Fruit fly (Drosophila melanogaster) whole organism, embryonic: ENCODE measurements around the gene hmw.

Experiments
- Atf3 ChIP-seq: fragments of 200-800 bp; sonication (Bioruptor generic); optimal IDR thresholded peaks from 3 replicates; lab custom pipeline; 2016; ENCODE audit warnings: missing biosample characterization, missing genetic modification characterization
- Awh ChIP-seq: fragments of 200-800 bp; sonication (Bioruptor generic); IDR thresholded peaks from 2 replicates; pipeline ENCODE4, ENCODE4 v1.3.6; 2022; ENCODE audit warnings: missing biosample characterization, missing genetic modification characterization
- BEAF-32 ChIP-seq: fragments of 200-800 bp; sonication (Bioruptor generic); optimal IDR thresholded peaks from 3 replicates; lab custom pipeline; 2017; ENCODE audit warnings: missing biosample characterization, missing genetic modification characterization, mild to moderate bottlenecking, moderate library complexity, missing genetic modification reagents
- CG1024 ChIP-seq: fragments of 200-800 bp; sonication (Bioruptor generic); IDR thresholded peaks from 2 replicates; pipeline ENCODE4 v1.3.6; 2022; ENCODE audit warnings: missing biosample characterization, missing genetic modification characterization
- CG10267 ChIP-seq: fragments of 200-800 bp; sonication (Bioruptor generic); optimal IDR thresholded peaks from 2 replicates; lab custom pipeline; 2018; ENCODE audit warnings: missing biosample characterization, mild to moderate bottlenecking, missing genetic modification characterization, moderate library complexity
- CG10321 ChIP-seq: fragments of 200-800 bp; sonication (Bioruptor generic); IDR thresholded peaks from 2 replicates; pipeline ENCODE4 v1.3.6; 2022; ENCODE audit warnings: missing biosample characterization, missing genetic modification characterization
- CG11093 ChIP-seq: fragments of 200-800 bp; sonication (Bioruptor generic); IDR thresholded peaks from 3 replicates; pipeline ENCODE4 v1.3.6; 2022; ENCODE audit warnings: missing biosample characterization, missing genetic modification characterization
- CG11456 ChIP-seq: fragments of 200-800 bp; sonication (Bioruptor generic); IDR thresholded peaks from 3 replicates; pipeline ENCODE4 v1.3.6; 2022; ENCODE audit warnings: missing biosample characterization, missing genetic modification characterization
- CG34224 ChIP-seq: fragments of 200-800 bp; sonication (Bioruptor generic); IDR thresholded peaks from 3 replicates; pipeline ENCODE4 v1.3.6; 2022; ENCODE audit warnings: missing biosample characterization, missing genetic modification characterization; ENCODE audit not compliant: partially characterized antibody
- CG34376 ChIP-seq: fragments of 200-800 bp; sonication (Bioruptor generic); optimal IDR thresholded peaks from 2 replicates; lab custom pipeline; 2018; ENCODE audit warnings: missing biosample characterization, mild to moderate bottlenecking, missing genetic modification characterization
- CG34422 ChIP-seq: fragments of 200-800 bp; sonication (Bioruptor generic); IDR thresholded peaks from 3 replicates; pipeline ENCODE4 v1.3.6; 2022; ENCODE audit warnings: missing biosample characterization, missing genetic modification characterization
- CG4617 ChIP-seq: fragments of 200-800 bp; sonication (Bioruptor generic); optimal IDR thresholded peaks from 3 replicates; lab custom pipeline; 2016; ENCODE audit warnings: missing biosample characterization, missing genetic modification characterization, borderline replicate concordance
- CG5953 ChIP-seq: fragments of 200-800 bp; sonication (Bioruptor generic); IDR thresholded peaks from 2 replicates; pipeline ENCODE4 v1.3.6; 2022; ENCODE audit warnings: missing biosample characterization, missing genetic modification characterization
- CG6654 ChIP-seq: fragments of 200-800 bp; sonication (Bioruptor generic); optimal IDR thresholded peaks from 2 replicates; lab custom pipeline; 2017; ENCODE audit warnings: missing biosample characterization, mild to moderate bottlenecking, missing genetic modification characterization
- CG7372 ChIP-seq: fragments of 200-800 bp; sonication (Bioruptor generic); IDR thresholded peaks from 2 replicates; pipeline ENCODE4 v1.3.6; 2022; ENCODE audit warnings: missing biosample characterization, missing genetic modification characterization
- CG7987 ChIP-seq: fragments of 200-800 bp; sonication (Bioruptor generic); optimal IDR thresholded peaks from 2 replicates; lab custom pipeline; 2018; ENCODE audit warnings: missing biosample characterization, mild to moderate bottlenecking, missing genetic modification characterization, moderate library complexity
- CG8359 ChIP-seq: fragments of 200-800 bp; sonication (Bioruptor generic); optimal IDR thresholded peaks from 2 replicates; lab custom pipeline; 2017; ENCODE audit warnings: missing biosample characterization, mild to moderate bottlenecking, missing genetic modification characterization, borderline replicate concordance
- CG9609 ChIP-seq: fragments of 200-800 bp; sonication (Bioruptor generic); optimal IDR thresholded peaks from 3 replicates; lab custom pipeline; 2016; ENCODE audit warnings: missing biosample characterization, missing genetic modification characterization
- CG9817 ChIP-seq: fragments of 200-800 bp; sonication (Bioruptor generic); optimal IDR thresholded peaks from 2 replicates; lab custom pipeline; 2018; ENCODE audit warnings: missing biosample characterization, mild to moderate bottlenecking, missing genetic modification characterization, moderate library complexity
- CTCF ChIP-seq: fragments of 200-800 bp; sonication (Bioruptor generic); optimal IDR thresholded peaks from 2 replicates; lab custom pipeline; 2017; ENCODE audit warnings: missing biosample characterization, mild to moderate bottlenecking, missing genetic modification characterization, moderate library complexity
- Dp ChIP-seq: fragments of 200-800 bp; sonication (Bioruptor generic); optimal IDR thresholded peaks from 2 replicates; lab custom pipeline; 2018; ENCODE audit warnings: missing biosample characterization, mild to moderate bottlenecking, missing genetic modification characterization, moderate library complexity
- Dref ChIP-seq: fragments of 200-800 bp; sonication (Bioruptor generic); IDR thresholded peaks from 2 replicates; pipeline ENCODE4 v1.3.6; 2022; ENCODE audit warnings: missing biosample characterization, missing genetic modification characterization
- Drgx ChIP-seq: fragments of 200-800 bp; sonication (Bioruptor generic); IDR thresholded peaks from 2 replicates; pipeline ENCODE4 v1.3.6; 2022; ENCODE audit warnings: missing biosample characterization, missing genetic modification characterization
- Gug ChIP-seq: fragments of 200-800 bp; sonication (Bioruptor generic); IDR thresholded peaks from 4 replicates; pipeline ENCODE4 v1.3.6; 2022; ENCODE audit warnings: missing biosample characterization, missing genetic modification characterization
- Hmx ChIP-seq: fragments of 200-800 bp; sonication (Bioruptor generic); optimal IDR thresholded peaks from 2 replicates; lab custom pipeline; 2016; ENCODE audit warnings: missing biosample characterization, missing genetic modification characterization
- Med ChIP-seq: fragments of 200-800 bp; sonication (Bioruptor generic); peaks from one replicate; lab custom pipeline; 2016; ENCODE audit warnings: missing biosample characterization, missing genetic modification characterization, mild to moderate bottlenecking, inconsistent platforms, moderate library complexity
- Mrtf ChIP-seq: fragments of 200-800 bp; sonication (Bioruptor generic); IDR thresholded peaks from 3 replicates; pipeline ENCODE4 v1.3.6; 2022; ENCODE audit warnings: missing biosample characterization, missing genetic modification characterization
- Opbp ChIP-seq: fragments of 200-800 bp; sonication (Bioruptor generic); IDR thresholded peaks from 3 replicates; pipeline ENCODE4 v1.3.6; 2022; ENCODE audit warnings: missing biosample characterization, missing genetic modification characterization; ENCODE audit not compliant: partially characterized antibody
- Pdp1 ChIP-seq, 2 experiments: fragments of 200-800 bp; sonication (Bioruptor generic); optimal IDR thresholded peaks; 3 replicates each; lab custom pipeline; 2016; ENCODE audit warnings: missing biosample characterization in 2 of 2, missing genetic modification characterization in 2 of 2, mild to moderate bottlenecking in 1 of 2, moderate library complexity in 1 of 2
- Scr ChIP-seq: fragments of 200-800 bp; sonication (Bioruptor generic); IDR thresholded peaks from 2 replicates; pipeline ENCODE4 v1.3.6; 2022; ENCODE audit warnings: missing biosample characterization, missing genetic modification characterization; ENCODE audit not compliant: partially characterized antibody
- Sox100B ChIP-seq: fragments of 200-800 bp; sonication (Bioruptor generic); optimal IDR thresholded peaks from 3 replicates; lab custom pipeline; 2018; ENCODE audit warnings: missing biosample characterization, mild to moderate bottlenecking, missing genetic modification characterization
- Spps ChIP-seq: fragments of 200-800 bp; sonication (Bioruptor generic); optimal IDR thresholded peaks from 2 replicates; lab custom pipeline; 2018; ENCODE audit warnings: missing biosample characterization, mild to moderate bottlenecking, missing genetic modification characterization
- bbx ChIP-seq: fragments of 200-800 bp; sonication (Bioruptor generic); IDR thresholded peaks from 2 replicates; pipeline ENCODE4 v1.3.6; 2022; ENCODE audit warnings: missing biosample characterization, missing genetic modification characterization; ENCODE audit not compliant: partially characterized antibody
- bcd ChIP-seq: fragments of 200-800 bp; sonication (Bioruptor generic); optimal IDR thresholded peaks from 2 replicates; lab custom pipeline; 2017; ENCODE audit warnings: missing biosample characterization, mild to moderate bottlenecking, missing genetic modification characterization
- btn ChIP-seq: fragments of 200-800 bp; sonication (Bioruptor generic); optimal IDR thresholded peaks from 2 replicates; lab custom pipeline; 2016; ENCODE audit warnings: missing biosample characterization, missing genetic modification characterization
- chn ChIP-seq: fragments of 200-800 bp; sonication (Bioruptor generic); optimal IDR thresholded peaks from 2 replicates; lab custom pipeline; 2016; ENCODE audit warnings: missing biosample characterization, missing genetic modification characterization
- croc ChIP-seq: fragments of 200-800 bp; sonication (Bioruptor generic); conservative IDR thresholded peaks from 3 replicates; pipeline ENCODE4 v1.3.6; 2022; ENCODE audit warnings: missing biosample characterization, missing genetic modification characterization
- dimm ChIP-seq: fragments of 200-800 bp; sonication (Bioruptor generic); IDR thresholded peaks from 2 replicates; pipeline ENCODE4 v1.3.6; 2022; ENCODE audit warnings: missing biosample characterization, missing genetic modification characterization
- kay ChIP-seq: fragments of 200-800 bp; sonication (Bioruptor generic); optimal IDR thresholded peaks from 2 replicates; lab custom pipeline; 2016; ENCODE audit warnings: missing biosample characterization, missing genetic modification characterization
- lmd ChIP-seq: fragments of 200-800 bp; sonication (Bioruptor generic); IDR thresholded peaks from 2 replicates; pipeline ENCODE4 v1.3.6; 2022; ENCODE audit warnings: missing biosample characterization, missing genetic modification characterization
- oc ChIP-seq: fragments of 200-800 bp; sonication (Bioruptor generic); optimal IDR thresholded peaks from 2 replicates; lab custom pipeline; 2018; ENCODE audit warnings: missing biosample characterization, mild to moderate bottlenecking, missing genetic modification characterization, moderate library complexity
- p53 ChIP-seq: fragments of 200-800 bp; sonication (Bioruptor generic); optimal IDR thresholded peaks from 2 replicates; lab custom pipeline; 2016; ENCODE audit warnings: missing biosample characterization, missing genetic modification characterization
- prd ChIP-seq, 3 experiments: fragments of >200 bp in 2 of 3; fragments of 200-800 bp in 1 of 3; sonication (Bioruptor generic) in 1 of 3; optimal IDR thresholded peaks in 2 of 3; IDR thresholded peaks in 1 of 3; 2 replicates in 2 of 3; 3 replicates in 1 of 3; pipeline versions ENCODE4 v1.3.6 to Lab custom; 2017 to 2022; ENCODE audit warnings: missing biosample characterization in 1 of 3, missing genetic modification characterization in 1 of 3
- sna ChIP-seq: fragments of 200-800 bp; sonication (Bioruptor generic); IDR thresholded peaks from 2 replicates; pipeline ENCODE4 v1.3.6; 2022; ENCODE audit warnings: missing biosample characterization, missing genetic modification characterization; ENCODE audit not compliant: partially characterized antibody
- ssp ChIP-seq: fragments of 200-800 bp; sonication (Bioruptor generic); IDR thresholded peaks from 2 replicates; pipeline ENCODE4 v1.3.6; 2022; ENCODE audit warnings: missing biosample characterization, missing genetic modification characterization
- tgo ChIP-seq: fragments of 200-800 bp; sonication (Bioruptor generic); IDR thresholded peaks from 3 replicates; pipeline ENCODE4 v1.3.6; 2022; ENCODE audit warnings: missing biosample characterization, missing genetic modification characterization
- wdn ChIP-seq: fragments of 200-800 bp; sonication (Bioruptor generic); IDR thresholded peaks from 2 replicates; pipeline ENCODE4 v1.3.6; 2022; ENCODE audit warnings: missing biosample characterization, missing genetic modification characterization
- yki ChIP-seq: fragments of >200 bp; optimal IDR thresholded peaks from 3 replicates; lab custom pipeline; 2018

The hmw gene

DNA sequence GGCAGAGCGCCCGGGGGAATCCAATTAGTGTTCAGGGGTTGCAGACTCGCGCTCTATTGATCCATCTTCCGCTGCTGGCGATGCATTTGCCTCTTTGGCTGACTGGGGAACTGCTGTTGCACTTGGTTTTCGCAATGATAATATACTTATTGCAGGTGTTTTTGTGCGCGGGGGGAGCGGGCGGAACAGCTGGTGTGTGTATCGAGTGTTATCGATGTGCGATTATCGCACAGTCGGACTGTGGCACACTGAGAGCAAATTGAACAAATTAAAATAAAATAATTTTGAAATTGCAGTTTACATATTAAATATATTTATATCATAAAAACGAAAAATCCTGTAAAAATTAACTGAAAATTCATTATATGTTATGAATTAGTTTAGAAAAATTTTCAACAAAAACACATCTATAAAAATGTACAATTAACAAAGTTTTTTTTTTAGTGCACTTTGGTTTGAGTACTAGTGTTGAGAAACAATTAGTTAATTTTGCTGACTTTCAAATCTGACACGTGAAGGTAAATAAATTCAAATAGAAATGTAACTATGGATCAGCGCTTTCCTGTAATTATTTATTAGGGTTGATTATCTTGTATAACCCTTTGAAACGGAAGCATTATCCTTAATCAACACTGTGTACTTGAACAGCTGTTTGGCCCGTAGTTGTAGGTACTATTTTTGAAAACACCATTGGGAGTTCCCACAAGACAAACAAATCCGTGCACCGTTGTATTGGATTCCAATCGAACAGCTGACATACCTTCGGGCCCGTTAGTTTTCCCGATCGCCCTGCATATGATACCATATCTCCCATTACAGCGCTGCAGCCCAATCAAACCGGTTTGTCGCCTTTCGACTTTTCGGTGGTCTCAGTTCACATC, 41.0 kb downstream of the hmw start, which contains the start of the genes Wdr37 and koko (continued):
- peak; percentile 86 for TF ChIP-seq CG4617
- TF ChIP-seq CG34224 (GFP tag; lab: Robert Waterston, UW): peak; percentile 46; the same call in 2 of the 3 replicates
- peak; percentile 67 for TF ChIP-seq chn
- TF ChIP-seq CG10267: peak; percentile 99
- TF ChIP-seq CG11456 (GFP tag; lab: Robert Waterston, UW): peak; percentile 96
- peak; percentile 75 for TF ChIP-seq Atf3
- peak; percentile 100 for TF ChIP-seq tgo
- peak; percentile 98 for TF ChIP-seq Sox100B
- no peak for TF ChIP-seq yki (lab: Kevin White, UChicago)
- peak; percentile 74 for TF ChIP-seq CG9609
- TF ChIP-seq Hmx (GFP tag; lab: Kevin White, UChicago): peak; percentile 79
- TF ChIP-seq Pdp1 (GFP tag; optimal IDR thresholded peaks at IDR 0.05; lab: Kevin White, UChicago): peak; percentile 64 to 76
- TF ChIP-seq lmd (GFP tag; lab: Robert Waterston, UW): peak; percentile 98
- peak; percentile 96 for TF ChIP-seq oc (tag; lab: Kevin White, UChicago)
- peak; percentile 87 for TF ChIP-seq Dref
- peak; percentile 86 for TF ChIP-seq CG34376
- TF ChIP-seq Med: peak; percentile 94
- TF ChIP-seq CG10321 (GFP tag; lab: Robert Waterston, UW): peak; percentile 84
- TF ChIP-seq Gug (GFP tag; lab: Robert Waterston, UW): peak; percentile 91
- peak; percentile 98 for TF ChIP-seq Awh (GFP tag; lab: Robert Waterston, UW)
- peak; percentile 49 for TF ChIP-seq Dp (GFP tag; lab: Kevin White, UChicago)
- peak; percentile 98 for TF ChIP-seq Drgx (GFP tag; lab: Robert Waterston, UW)
- peak; percentile 60 for TF ChIP-seq sna (GFP tag; lab: Robert Waterston, UW)
- peak; percentile 92 for TF ChIP-seq CG1024 (GFP tag; lab: Robert Waterston, UW)
- TF ChIP-seq btn (GFP tag; lab: Kevin White, UChicago): peak; percentile 69
- TF ChIP-seq bcd: peak; percentile 96
- TF ChIP-seq Mrtf (GFP tag; lab: Robert Waterston, UW): peak; percentile 94
- no peak for TF ChIP-seq prd (optimal IDR thresholded peaks at IDR 0.05; lab: Kevin White, UChicago)
- TF ChIP-seq prd (GFP tag; IDR thresholded peaks at IDR 0.05; lab: Robert Waterston, UW): peak; percentile 99
- TF ChIP-seq CG34422 (GFP tag; lab: Robert Waterston, UW): peak; percentile 98
- peak; percentile 98 for TF ChIP-seq CG7372 (GFP tag; lab: Robert Waterston, UW)
- TF ChIP-seq BEAF-32 (GFP tag; lab: Kevin White, UChicago): peak; percentile 70
- peak; percentile 50; the same call in 1 of the 3 replicates for TF ChIP-seq Opbp (GFP tag; lab: Robert Waterston, UW)
- peak; percentile 96 for TF ChIP-seq CG9817
- peak; percentile 94 for TF ChIP-seq kay (GFP tag; lab: Kevin White, UChicago)
- TF ChIP-seq bbx (GFP tag; lab: Robert Waterston, UW): peak; percentile 52; the same call in 1 of the 2 replicates
- TF ChIP-seq CTCF (GFP tag; lab: Kevin White, UChicago): peak; percentile 44
- peak; percentile 97 for TF ChIP-seq croc (GFP tag; lab: Robert Waterston, UW)
- peak; percentile 76 for TF ChIP-seq CG8359 (GFP tag; lab: Kevin White, UChicago)
- peak; percentile 57 for TF ChIP-seq Scr (GFP tag; lab: Robert Waterston, UW)
- TF ChIP-seq CG5953 (GFP tag; lab: Robert Waterston, UW): peak; percentile 88
- TF ChIP-seq dimm: peak; percentile 95
- TF ChIP-seq Spps (tag; lab: Kevin White, UChicago): peak; percentile 96
- peak; percentile 76 for TF ChIP-seq CG6654 (GFP tag; lab: Kevin White, UChicago)
- TF ChIP-seq CG11093: peak; percentile 95
- TF ChIP-seq wdn (GFP tag; lab: Robert Waterston, UW): peak; percentile 94
- TF ChIP-seq ssp (GFP tag; lab: Robert Waterston, UW): peak; percentile 95
- peak; percentile 46 for TF ChIP-seq p53 (GFP tag; lab: Kevin White, UChicago)
- TF ChIP-seq CG7987 (GFP tag; lab: Kevin White, UChicago): peak; percentile 61
